Worm (Caenorhabditis elegans) whole organism, L3 larva: Measurements from ENCODE around the gene skn-1.

Experiments used
- R02D3.7 ChIP-seq: fragments of 150-350 bp; optimal IDR thresholded peaks from 2 replicates; lab custom pipeline; 2014; ENCODE audit warnings: missing biosample characterization, missing genetic modification characterization
- ceh-16 ChIP-seq: sonication (generic microtip); optimal IDR thresholded peaks from 2 replicates; lab custom pipeline; 2017; ENCODE audit warnings: missing biosample characterization, missing genetic modification characterization
- ceh-28 ChIP-seq: fragments of 150-350 bp; optimal IDR thresholded peaks from 2 replicates; lab custom pipeline; 2014; ENCODE audit warnings: missing biosample characterization, missing genetic modification reagents, missing genetic modification characterization
- ceh-82 ChIP-seq: fragments of 150-350 bp; optimal IDR thresholded peaks from 2 replicates; lab custom pipeline; 2014; ENCODE audit warnings: missing biosample characterization, missing genetic modification characterization
- ceh-9 ChIP-seq: sonication (generic microtip); optimal IDR thresholded peaks from 2 replicates; lab custom pipeline; 2018; ENCODE audit warnings: missing biosample characterization, missing genetic modification characterization
- daf-12 ChIP-seq: fragments of 150-350 bp; optimal IDR thresholded peaks from 2 replicates; lab custom pipeline; 2014; ENCODE audit warnings: missing biosample characterization, missing genetic modification reagents, missing genetic modification characterization
- egl-27 ChIP-seq: sonication (generic microtip); optimal IDR thresholded peaks from 4 replicates; lab custom pipeline; 2017; ENCODE audit warnings: missing biosample characterization, missing genetic modification reagents, missing genetic modification characterization
- egl-5 ChIP-seq: fragments of 150-350 bp; optimal IDR thresholded peaks from 2 replicates; lab custom pipeline; 2017; ENCODE audit warnings: missing biosample characterization, missing genetic modification reagents, missing genetic modification characterization, inconsistent platforms
- elt-1 ChIP-seq: fragments of 150-350 bp; optimal IDR thresholded peaks from 2 replicates; lab custom pipeline; 2014; ENCODE audit warnings: missing biosample characterization, missing genetic modification characterization
- elt-2 ChIP-seq: sonication (generic microtip); optimal IDR thresholded peaks from 2 replicates; lab custom pipeline; 2016; ENCODE audit warnings: missing genetic modification reagents, mild to moderate bottlenecking, missing genetic modification characterization, missing compliant biosample characterization
- elt-3 ChIP-seq, 3 experiments: fragments of 150-350 bp in 1 of 3; sonication (generic microtip) in 2 of 3; optimal IDR thresholded peaks; 2 replicates in 2 of 3; 4 replicates in 1 of 3; lab custom pipeline; 2014 to 2017; ENCODE audit warnings: missing biosample characterization in 3 of 3, missing genetic modification characterization in 3 of 3
- fkh-2 ChIP-seq: fragments of 150-350 bp; optimal IDR thresholded peaks from 2 replicates; lab custom pipeline; 2014; ENCODE audit warnings: missing biosample characterization, missing genetic modification reagents, missing genetic modification characterization
- lin-15B ChIP-seq: fragments of 150-350 bp; optimal IDR thresholded peaks from 2 replicates; lab custom pipeline; 2014; ENCODE audit warnings: missing biosample characterization, missing genetic modification characterization
- lin-39 ChIP-seq: fragments of 150-350 bp; optimal IDR thresholded peaks from 2 replicates; lab custom pipeline; 2018; ENCODE audit warnings: missing biosample characterization, missing genetic modification reagents, missing genetic modification characterization
- mdl-1 ChIP-seq: fragments of 150-350 bp; optimal IDR thresholded peaks from 2 replicates; lab custom pipeline; 2014; ENCODE audit warnings: missing biosample characterization, missing genetic modification characterization
- nfya-1 ChIP-seq: sonication (generic microtip); optimal IDR thresholded peaks from 2 replicates; lab custom pipeline; 2017; ENCODE audit warnings: missing genetic modification characterization, mild to moderate bottlenecking, missing compliant biosample characterization, antibody characterized with exemption, moderate library complexity; ENCODE audit not compliant: insufficient read depth
- nhr-12 ChIP-seq: fragments of 150-350 bp; optimal IDR thresholded peaks from 2 replicates; lab custom pipeline; 2014; ENCODE audit warnings: missing biosample characterization, missing genetic modification characterization
- nhr-23 ChIP-seq: fragments of 150-350 bp; optimal IDR thresholded peaks from 2 replicates; lab custom pipeline; 2014; ENCODE audit warnings: missing biosample characterization, missing genetic modification reagents, missing genetic modification characterization
- nhr-28 ChIP-seq: fragments of 150-350 bp; optimal IDR thresholded peaks from 2 replicates; lab custom pipeline; 2014; ENCODE audit warnings: missing biosample characterization, missing genetic modification characterization
- nhr-43 ChIP-seq: sonication (generic microtip); optimal IDR thresholded peaks from 2 replicates; lab custom pipeline; 2016; ENCODE audit warnings: mild to moderate bottlenecking, missing genetic modification characterization, missing compliant biosample characterization; ENCODE audit not compliant: poor library complexity, severe bottlenecking
- nhr-67 ChIP-seq: fragments of 150-350 bp; optimal IDR thresholded peaks from 2 replicates; lab custom pipeline; 2014; ENCODE audit warnings: missing biosample characterization, missing genetic modification characterization
- nhr-76 ChIP-seq: fragments of 150-350 bp; sonication (generic microtip); optimal IDR thresholded peaks from 5 replicates; lab custom pipeline; 2014; ENCODE audit warnings: missing biosample characterization, missing genetic modification characterization
- nhr-77 ChIP-seq: fragments of 150-350 bp; optimal IDR thresholded peaks from 2 replicates; lab custom pipeline; 2014; ENCODE audit warnings: missing biosample characterization, missing genetic modification characterization
- pqm-1 ChIP-seq: fragments of 150-350 bp; optimal IDR thresholded peaks from 2 replicates; lab custom pipeline; 2017; ENCODE audit warnings: missing biosample characterization, missing genetic modification characterization, inconsistent platforms
- sea-2 ChIP-seq: fragments of 150-350 bp; sonication (generic microtip); optimal IDR thresholded peaks from 4 replicates; lab custom pipeline; 2014; ENCODE audit warnings: missing biosample characterization, missing genetic modification reagents, missing genetic modification characterization
- skn-1 ChIP-seq: fragments of 150-350 bp; optimal IDR thresholded peaks from 2 replicates; lab custom pipeline; 2014; ENCODE audit warnings: missing biosample characterization, missing genetic modification characterization
- snpc-4 ChIP-seq: fragments of 150-350 bp; optimal IDR thresholded peaks from 2 replicates; lab custom pipeline; 2014; ENCODE audit warnings: missing biosample characterization, missing genetic modification characterization
- tbx-2 ChIP-seq: sonication (generic microtip); optimal IDR thresholded peaks from 2 replicates; lab custom pipeline; 2016; ENCODE audit warnings: mild to moderate bottlenecking, missing genetic modification characterization, missing compliant biosample characterization
- unc-39 ChIP-seq: sonication (generic microtip); optimal IDR thresholded peaks from 4 replicates; lab custom pipeline; 2017; ENCODE audit warnings: missing biosample characterization, missing genetic modification characterization
- unc-62 ChIP-seq: fragments of 150-350 bp; sonication (generic microtip); optimal IDR thresholded peaks from 4 replicates; lab custom pipeline; 2014; ENCODE audit warnings: missing biosample characterization, missing genetic modification reagents, missing genetic modification characterization
- zag-1 ChIP-seq: fragments of 150-350 bp; optimal IDR thresholded peaks from 2 replicates; lab custom pipeline; 2014; ENCODE audit warnings: missing biosample characterization, missing genetic modification characterization
- ztf-11 ChIP-seq: fragments of 150-350 bp; optimal IDR thresholded peaks from 2 replicates; lab custom pipeline; 2014; ENCODE audit warnings: missing biosample characterization, missing genetic modification characterization

Gene skn-1

ce11 chrIV:5690386-5691080 is 30.3 kb upstream of the skn-1 start, which contains the start of gene C55C3.8:
Gene C55C3.8, plus strand, starts transcription at chrIV:5691030.
- TF ChIP-seq zag-1 (tag; lab: Kevin White, UChicago) (no peak), egl-27 (no peak), egl-5 (tag; lab: Kevin White, UChicago) (no peak), nhr-23 (tag; lab: Kevin White, UChicago) (no peak), R02D3.7 (tag; lab: Kevin White, UChicago) (no peak), fkh-2 (tag; lab: Kevin White, UChicago) (no peak), nhr-43 (no peak), sea-2 (GFP tag; lab: Kevin White, UChicago) (no peak), ceh-16 (tag; lab: Kevin White, UChicago) (no peak), nhr-76 (tag; lab: Kevin White, UChicago) (no peak), unc-62 (GFP tag; lab: Kevin White, UChicago) (no peak), mdl-1 (tag; lab: Kevin White, UChicago) (no peak), unc-39 (no peak), nfya-1 (tag; lab: Kevin White, UChicago) (no peak), ztf-11 (tag; lab: Kevin White, UChicago) (no peak), tbx-2 (tag; lab: Kevin White, UChicago) (no peak), elt-3 (tag; optimal IDR thresholded peaks at IDR 0.05; lab: Kevin White, UChicago) (no peak), ceh-9 (tag; lab: Kevin White, UChicago) (no peak)

- no peak for TF ChIP-seq nhr-67
- peak; percentile 97 for TF ChIP-seq ceh-28
- TF ChIP-seq elt-1, result no peak
Observed at ce11 chrIV:5685014-5685413, 24.8 kb upstream of the skn-1 start, which contains the start of gene C55C3.3. Gene C55C3.3, plus strand, starts transcription at chrIV:5685287.

- TF ChIP-seq skn-1 (no peak), nhr-77 (tag; lab: Kevin White, UChicago) (no peak), nhr-28 (tag; lab: Kevin White, UChicago) (no peak), lin-15B (tag; lab: Kevin White, UChicago) (no peak), daf-12 (tag; lab: Kevin White, UChicago) (no peak), snpc-4 (tag; lab: Kevin White, UChicago) (no peak), lin-39 (tag; lab: Kevin White, UChicago) (no peak), nhr-76 (tag; lab: Kevin White, UChicago) (no peak), nhr-43 (no peak), nfya-1 (tag; lab: Kevin White, UChicago) (no peak), nhr-12 (tag; lab: Kevin White, UChicago) (no peak), unc-39 (no peak), elt-2 (tag; lab: Kevin White, UChicago) (no peak), ceh-16 (tag; lab: Kevin White, UChicago) (no peak), egl-27 (no peak), ztf-11 (tag; lab: Kevin White, UChicago) (no peak), R02D3.7 (tag; lab: Kevin White, UChicago) (no peak), egl-5 (tag; lab: Kevin White, UChicago) (no peak)
Observed at ce11 chrIV:5682547-5683234, 22.5 kb upstream of the skn-1 start, which contains the start of the genes C55C3.7 and C55C3.6. Gene C55C3.7, minus strand, starts transcription at chrIV:5682647. Gene C55C3.6, plus strand, starts transcription at chrIV:5683184.

- TF ChIP-seq ceh-82 (tag; lab: Kevin White, UChicago) (no peak), ceh-28 (no peak), snpc-4 (tag; lab: Kevin White, UChicago) (no peak), ceh-16 (tag; lab: Kevin White, UChicago) (no peak), pqm-1 (tag; lab: Kevin White, UChicago) (no peak), elt-2 (tag; lab: Kevin White, UChicago) (no peak), nhr-76 (tag; lab: Kevin White, UChicago) (no peak), fkh-2 (tag; lab: Kevin White, UChicago) (no peak)
- TF ChIP-seq, all 47 proteins: peak for 0
Observed at ce11 chrIV:5678044-5678443, 17.9 kb upstream of the skn-1 start, which contains the start of gene C55C3.4. Gene C55C3.4, minus strand, starts transcription at chrIV:5678144.
